Worm (Caenorhabditis elegans): ENCODE data around the gene srd-49.

- TF ChIP-seq nhr-12 (tag; optimal IDR thresholded peaks at IDR 0.05), result no peak
- TF ChIP-seq lsy-2 (tag; optimal IDR thresholded peaks at IDR 0.05), result no peak
- TF ChIP-seq nhr-28 (tag; optimal IDR thresholded peaks at IDR 0.05), result no peak
- TF ChIP-seq tbx-8 (GFP tag; optimal IDR thresholded peaks at IDR 0.05), result no peak
- TF ChIP-seq ztf-11 (tag; optimal IDR thresholded peaks at IDR 0.05), result no peak
- TF ChIP-seq bed-3 (GFP tag; optimal IDR thresholded peaks at IDR 0.05), result no peak
- no peak for TF ChIP-seq ceh-43 (GFP tag; optimal IDR thresholded peaks at IDR 0.05)
- TF ChIP-seq unc-62 (GFP tag; optimal IDR thresholded peaks at IDR 0.05), result no peak
- no peak for TF ChIP-seq elt-3 (tag; optimal IDR thresholded peaks at IDR 0.05)
- TF ChIP-seq ceh-83 (GFP tag; optimal IDR thresholded peaks at IDR 0.05), result no peak
- no peak for TF ChIP-seq M03D4.4 (tag; optimal IDR thresholded peaks at IDR 0.05)
- TF ChIP-seq drap-1 (GFP tag; optimal IDR thresholded peaks at IDR 0.05), result no peak
- no peak for TF ChIP-seq pha-4 (tag; optimal IDR thresholded peaks at IDR 0.05)
Observed at ce11 chrV:10047189-10047588, 47.3 kb upstream of the srd-49 start.
